Fruit fly (Drosophila melanogaster) whole organism, embryonic: ENCODE measurements around the gene IleRS-m.

Source experiments
- Adf1 ChIP-seq: fragments of 200-800 bp; sonication (Bioruptor generic); IDR thresholded peaks from 2 replicates; pipeline ENCODE4 v1.3.6; 2022; ENCODE audit warnings: missing biosample characterization, missing genetic modification characterization
- Asciz ChIP-seq: fragments of 200-800 bp; sonication (Bioruptor generic); optimal IDR thresholded peaks from 2 replicates; lab custom pipeline; 2017; ENCODE audit warnings: missing biosample characterization, mild to moderate bottlenecking, missing genetic modification characterization, missing genetic modification reagents
- Bdp1 ChIP-seq: fragments of 200-800 bp; sonication (Bioruptor generic); optimal IDR thresholded peaks from 3 replicates; lab custom pipeline; 2016; ENCODE audit warnings: missing biosample characterization, missing genetic modification characterization
- CG10147 ChIP-seq: fragments of 200-800 bp; sonication (Bioruptor generic); optimal IDR thresholded peaks from 2 replicates; lab custom pipeline; 2019; ENCODE audit warnings: missing biosample characterization, mild to moderate bottlenecking, missing genetic modification characterization, moderate library complexity
- CG11456 ChIP-seq: fragments of 200-800 bp; sonication (Bioruptor generic); IDR thresholded peaks from 3 replicates; pipeline ENCODE4 v1.3.6; 2022; ENCODE audit warnings: missing biosample characterization, missing genetic modification characterization
- CG12299 ChIP-seq: fragments of 200-800 bp; sonication (Bioruptor generic); optimal IDR thresholded peaks from 2 replicates; lab custom pipeline; 2018; ENCODE audit warnings: missing biosample characterization, mild to moderate bottlenecking, missing genetic modification characterization
- CG1233 ChIP-seq: fragments of 200-800 bp; sonication (Bioruptor generic); optimal IDR thresholded peaks from 4 replicates; lab custom pipeline; 2018; ENCODE audit warnings: missing biosample characterization, mild to moderate bottlenecking, missing genetic modification characterization
- CG13424 ChIP-seq: fragments of 200-800 bp; sonication (Bioruptor generic); optimal IDR thresholded peaks from 2 replicates; lab custom pipeline; 2019; ENCODE audit warnings: missing biosample characterization, mild to moderate bottlenecking, missing genetic modification characterization, moderate library complexity
- CG13624 ChIP-seq: fragments of 200-800 bp; sonication (Bioruptor generic); optimal IDR thresholded peaks from 2 replicates; lab custom pipeline; 2016; ENCODE audit warnings: missing biosample characterization, missing genetic modification characterization
- CG17385 ChIP-seq: fragments of 200-800 bp; sonication (Bioruptor generic); optimal IDR thresholded peaks from 3 replicates; lab custom pipeline; 2018; ENCODE audit warnings: missing biosample characterization, mild to moderate bottlenecking, missing genetic modification characterization
- CG17612 ChIP-seq: fragments of 200-800 bp; sonication (Bioruptor generic); IDR thresholded peaks from 2 replicates; pipeline ENCODE4 v1.3.6; 2022; ENCODE audit warnings: missing biosample characterization, missing genetic modification characterization
- CG1832 ChIP-seq: fragments of 200-800 bp; sonication (Bioruptor generic); optimal IDR thresholded peaks from 2 replicates; lab custom pipeline; 2017; ENCODE audit warnings: missing biosample characterization, mild to moderate bottlenecking, missing genetic modification characterization, inconsistent platforms
- CG18764 ChIP-seq: fragments of 200-800 bp; sonication (Bioruptor generic); optimal IDR thresholded peaks from 3 replicates; lab custom pipeline; 2016; ENCODE audit warnings: missing biosample characterization, missing genetic modification characterization
- CG2199 ChIP-seq: fragments of 200-800 bp; sonication (Bioruptor generic); IDR thresholded peaks from 3 replicates; pipeline ENCODE4 v1.3.6; 2022; ENCODE audit warnings: missing biosample characterization, missing genetic modification characterization
- CG31441 ChIP-seq: fragments of 200-800 bp; sonication (Bioruptor generic); IDR thresholded peaks from 2 replicates; pipeline ENCODE4 v1.3.6; 2022; ENCODE audit warnings: missing biosample characterization, missing genetic modification characterization
- CG34376 ChIP-seq: fragments of 200-800 bp; sonication (Bioruptor generic); optimal IDR thresholded peaks from 2 replicates; lab custom pipeline; 2018; ENCODE audit warnings: missing biosample characterization, mild to moderate bottlenecking, missing genetic modification characterization
- CG3995 ChIP-seq: fragments of 200-800 bp; sonication (Bioruptor generic); optimal IDR thresholded peaks from 3 replicates; lab custom pipeline; 2016; ENCODE audit warnings: missing biosample characterization, missing genetic modification characterization
- CG4360 ChIP-seq: fragments of 200-800 bp; sonication (Bioruptor generic); IDR thresholded peaks from 2 replicates; pipeline ENCODE4 v1.3.6; 2022; ENCODE audit warnings: missing biosample characterization, missing genetic modification characterization
- CG7372 ChIP-seq: fragments of 200-800 bp; sonication (Bioruptor generic); IDR thresholded peaks from 2 replicates; pipeline ENCODE4 v1.3.6; 2022; ENCODE audit warnings: missing biosample characterization, missing genetic modification characterization
- CG7963 ChIP-seq: fragments of 200-800 bp; sonication (Bioruptor generic); IDR thresholded peaks from 3 replicates; pipeline ENCODE4 v1.3.6; 2022; ENCODE audit warnings: missing biosample characterization, missing genetic modification characterization; ENCODE audit not compliant: partially characterized antibody
- CG8089 ChIP-seq: fragments of 200-800 bp; sonication (Bioruptor generic); optimal IDR thresholded peaks from 3 replicates; lab custom pipeline; 2016; ENCODE audit warnings: missing biosample characterization, missing genetic modification characterization
- CG9215 ChIP-seq: fragments of 200-800 bp; sonication (Bioruptor generic); IDR thresholded peaks from 2 replicates; pipeline ENCODE4 v1.3.6; 2022; ENCODE audit warnings: missing biosample characterization, missing genetic modification characterization
- CG9817 ChIP-seq: fragments of 200-800 bp; sonication (Bioruptor generic); optimal IDR thresholded peaks from 2 replicates; lab custom pipeline; 2018; ENCODE audit warnings: missing biosample characterization, mild to moderate bottlenecking, missing genetic modification characterization, moderate library complexity
- CTCF ChIP-seq: fragments of 200-800 bp; sonication (Bioruptor generic); optimal IDR thresholded peaks from 2 replicates; lab custom pipeline; 2017; ENCODE audit warnings: missing biosample characterization, mild to moderate bottlenecking, missing genetic modification characterization, moderate library complexity
- Hmr ChIP-seq: fragments of 200-800 bp; sonication (Bioruptor generic); optimal IDR thresholded peaks from 3 replicates; lab custom pipeline; 2017; ENCODE audit warnings: mild to moderate bottlenecking, missing biosample characterization, missing genetic modification reagents, missing genetic modification characterization
- Kr ChIP-seq: fragments of 200-800 bp; sonication (Bioruptor generic); optimal IDR thresholded peaks from 2 replicates; lab custom pipeline; 2017; ENCODE audit warnings: missing biosample characterization, mild to moderate bottlenecking, missing genetic modification characterization
- Max ChIP-seq: fragments of 200-800 bp; sonication (Bioruptor generic); optimal IDR thresholded peaks from 2 replicates; lab custom pipeline; 2016; ENCODE audit warnings: missing biosample characterization, mild to moderate bottlenecking, missing genetic modification characterization
- Pdp1 ChIP-seq, 2 experiments: fragments of 200-800 bp; sonication (Bioruptor generic); optimal IDR thresholded peaks; 3 replicates each; lab custom pipeline; 2016; ENCODE audit warnings: missing biosample characterization in 2 of 2, missing genetic modification characterization in 2 of 2, mild to moderate bottlenecking in 1 of 2, moderate library complexity in 1 of 2
- Ssrp ChIP-seq: fragments of 200-800 bp; sonication (Bioruptor generic); optimal IDR thresholded peaks from 2 replicates; lab custom pipeline; 2018; ENCODE audit warnings: missing biosample characterization, mild to moderate bottlenecking, missing genetic modification characterization, moderate library complexity
- Usf ChIP-seq: fragments of 200-800 bp; sonication (Bioruptor generic); optimal IDR thresholded peaks from 2 replicates; lab custom pipeline; 2017; ENCODE audit warnings: missing genotype, missing biosample characterization, missing genetic modification characterization
- Xbp1 ChIP-seq: fragments of 200-800 bp; sonication (Bioruptor generic); optimal IDR thresholded peaks from 3 replicates; lab custom pipeline; 2016; ENCODE audit warnings: missing biosample characterization, mild to moderate bottlenecking, missing genetic modification characterization
- ato ChIP-seq: fragments of 200-800 bp; sonication (Bioruptor generic); IDR thresholded peaks from 2 replicates; pipeline ENCODE4 v1.3.6; 2022; ENCODE audit warnings: missing biosample characterization, missing genetic modification characterization; ENCODE audit not compliant: partially characterized antibody
- bowl ChIP-seq: fragments of 200-800 bp; sonication (Bioruptor generic); IDR thresholded peaks from 2 replicates; pipeline ENCODE4 v1.3.6; 2022; ENCODE audit warnings: missing biosample characterization, missing genetic modification characterization
- croc ChIP-seq: fragments of 200-800 bp; sonication (Bioruptor generic); conservative IDR thresholded peaks from 3 replicates; pipeline ENCODE4 v1.3.6; 2022; ENCODE audit warnings: missing biosample characterization, missing genetic modification characterization
- eve ChIP-seq, 2 experiments: fragments of >200 bp; optimal IDR thresholded peaks; 2 replicates each; lab custom pipeline; 2017; ENCODE audit warnings: missing biosample characterization in 2 of 2, missing genetic modification characterization in 2 of 2
- gem ChIP-seq: fragments of 200-800 bp; sonication (Bioruptor generic); optimal IDR thresholded peaks from 2 replicates; lab custom pipeline; 2019; ENCODE audit warnings: missing biosample characterization, mild to moderate bottlenecking, missing genetic modification characterization, moderate library complexity
- gro ChIP-seq: fragments of 200-800 bp; sonication (Bioruptor generic); optimal IDR thresholded peaks from 2 replicates; lab custom pipeline; 2016; ENCODE audit warnings: missing biosample characterization, missing genetic modification characterization
- gsb-n ChIP-seq: fragments of 200-800 bp; sonication (Bioruptor generic); optimal IDR thresholded peaks from 3 replicates; lab custom pipeline; 2018; ENCODE audit warnings: missing biosample characterization, mild to moderate bottlenecking, missing genetic modification characterization
- hb ChIP-seq: fragments of 200-800 bp; sonication (Bioruptor generic); IDR thresholded peaks from 3 replicates; pipeline ENCODE4 v1.3.6; 2022; ENCODE audit warnings: missing biosample characterization, missing genetic modification characterization; ENCODE audit not compliant: partially characterized antibody
- inv ChIP-seq: fragments of 200-800 bp; sonication (Bioruptor generic); IDR thresholded peaks from 2 replicates; pipeline ENCODE4 v1.3.6; 2022; ENCODE audit warnings: missing biosample characterization, missing genetic modification characterization; ENCODE audit not compliant: partially characterized antibody
- kni ChIP-seq: fragments of 200-800 bp; sonication (Bioruptor generic); optimal IDR thresholded peaks from 3 replicates; lab custom pipeline; 2017; ENCODE audit warnings: mild to moderate bottlenecking, missing biosample characterization, missing genetic modification reagents, missing genetic modification characterization
- lab ChIP-seq: fragments of 200-800 bp; sonication (Bioruptor generic); optimal IDR thresholded peaks from 3 replicates; lab custom pipeline; 2017; ENCODE audit warnings: missing biosample characterization, missing genetic modification characterization, mild to moderate bottlenecking, moderate library complexity, missing genetic modification reagents
- odd ChIP-seq: fragments of 200-800 bp; sonication (Bioruptor generic); optimal IDR thresholded peaks from 2 replicates; lab custom pipeline; 2017; ENCODE audit warnings: missing biosample characterization, mild to moderate bottlenecking, missing genetic modification characterization
- pb ChIP-seq: fragments of 200-800 bp; sonication (Bioruptor generic); optimal IDR thresholded peaks from 3 replicates; lab custom pipeline; 2016; ENCODE audit warnings: missing biosample characterization, missing genetic modification characterization
- pros ChIP-seq: fragments of 200-800 bp; sonication (Bioruptor generic); optimal IDR thresholded peaks from 3 replicates; lab custom pipeline; 2019; ENCODE audit warnings: missing biosample characterization, mild to moderate bottlenecking, missing genetic modification characterization, moderate library complexity
- sens ChIP-seq: fragments of 200-800 bp; sonication (Bioruptor generic); peaks from one replicate; lab custom pipeline; 2016; ENCODE audit warnings: missing biosample characterization, missing genetic modification characterization
- sr ChIP-seq: fragments of 200-800 bp; sonication (Bioruptor generic); IDR thresholded peaks from 3 replicates; pipeline ENCODE4 v1.3.6; 2022; ENCODE audit warnings: missing biosample characterization, missing genetic modification characterization
- tap ChIP-seq: fragments of 200-800 bp; optimal IDR thresholded peaks from 3 replicates; lab custom pipeline; 2019; ENCODE audit warnings: missing biosample characterization, mild to moderate bottlenecking, missing genetic modification characterization, moderate library complexity
- tx ChIP-seq: fragments of 200-800 bp; sonication (Bioruptor generic); optimal IDR thresholded peaks from 2 replicates; lab custom pipeline; 2016; ENCODE audit warnings: missing biosample characterization, missing genetic modification characterization
- vvl ChIP-seq: fragments of 200-800 bp; sonication (Bioruptor generic); IDR thresholded peaks from 2 replicates; pipeline ENCODE4 v1.3.6; 2022; ENCODE audit warnings: missing biosample characterization, missing genetic modification characterization
- z ChIP-seq: fragments of 200-800 bp; sonication (Bioruptor generic); IDR thresholded peaks from 3 replicates; pipeline ENCODE4 v1.3.6; 2022; ENCODE audit warnings: missing biosample characterization, missing genetic modification characterization

The IleRS-m gene

DNA sequence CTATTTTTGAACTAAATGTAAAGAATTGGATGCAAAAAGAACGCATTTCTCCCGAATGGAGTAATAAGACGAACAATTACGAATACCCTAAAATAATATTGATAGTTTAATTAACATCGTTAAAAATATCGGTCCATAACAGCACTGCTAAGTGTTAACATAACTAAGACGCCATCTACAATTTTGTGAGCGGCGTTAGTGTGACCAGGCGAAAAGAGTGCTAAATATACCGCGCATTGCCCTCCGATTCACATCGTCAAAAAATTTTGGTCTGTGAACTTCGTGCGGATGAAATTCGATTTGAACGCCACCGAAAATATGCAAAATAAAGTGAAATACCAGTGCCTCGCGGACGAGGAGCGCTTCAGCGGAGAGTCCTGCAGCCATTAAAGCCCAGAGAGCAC lies 48.4 kb upstream of the IleRS-m start, which contains the start of gene Mbs (continued):
- no peak for TF ChIP-seq CG13624
- no peak for TF ChIP-seq gem (tag; lab: Kevin White, UChicago)
- peak; percentile 36 for TF ChIP-seq gsb-n (tag; lab: Kevin White, UChicago)
- TF ChIP-seq lab (GFP tag; lab: Kevin White, UChicago) = peak; percentile 39
- TF ChIP-seq CG7963 (GFP tag; lab: Robert Waterston, UW) = peak; percentile 22; the same call in 1 of the 3 replicates
- no peak for TF ChIP-seq CG17612
- TF ChIP-seq CG7372 (GFP tag; lab: Robert Waterston, UW) = no peak
- TF ChIP-seq Max = no peak
- peak; percentile 55 for TF ChIP-seq CG1233 (GFP tag; lab: Kevin White, UChicago)
- no peak for TF ChIP-seq pros (GFP tag; lab: Kevin White, UChicago)
- peak; percentile 47 for TF ChIP-seq vvl (GFP tag; lab: Robert Waterston, UW)
- no peak for TF ChIP-seq CG18764 (GFP tag; lab: Kevin White, UChicago)
- TF ChIP-seq CG2199 (GFP tag; lab: Robert Waterston, UW) = no peak
- TF ChIP-seq CG34376 (GFP tag; lab: Kevin White, UChicago) = peak; percentile 50
- no peak for TF ChIP-seq CG3995 (GFP tag; lab: Kevin White, UChicago)
- TF ChIP-seq odd (GFP tag; lab: Kevin White, UChicago) = no peak
- TF ChIP-seq pb (GFP tag; lab: Kevin White, UChicago) = no peak
- TF ChIP-seq CG12299 (tag; lab: Kevin White, UChicago) = no peak
- peak; percentile 96 for TF ChIP-seq CTCF (GFP tag; lab: Kevin White, UChicago)
- peak; percentile 24; the same call in 1 of the 2 replicates for TF ChIP-seq inv
- TF ChIP-seq z (GFP tag; lab: Robert Waterston, UW) = no peak
- TF ChIP-seq CG31441 (GFP tag; lab: Robert Waterston, UW) = no peak; the same call in 1 of the 2 replicates
- no peak for TF ChIP-seq Ssrp (tag; lab: Kevin White, UChicago)
- no peak for TF ChIP-seq Usf (GFP tag; lab: Kevin White, UChicago)
- TF ChIP-seq croc (GFP tag; lab: Robert Waterston, UW) = no peak
- no peak for TF ChIP-seq CG4360
- TF ChIP-seq Hmr (GFP tag; lab: Kevin White, UChicago) = peak; percentile 63
- no peak for TF ChIP-seq Pdp1 (GFP tag; optimal IDR thresholded peaks at IDR 0.05; lab: Kevin White, UChicago)
- TF ChIP-seq CG8089 (GFP tag; lab: Kevin White, UChicago) = no peak
- peak in 1 of 2 experiments; percentile 39 for TF ChIP-seq eve (GFP tag; optimal IDR thresholded peaks at IDR 0.05; lab: Kevin White, UChicago)
- TF ChIP-seq ato (GFP tag; lab: Robert Waterston, UW) = 0 out of 2 replicates have a peak, but pooled peaks have one; percentile 23
- TF ChIP-seq sr (GFP tag; lab: Robert Waterston, UW) = no peak
- TF ChIP-seq Asciz (GFP tag; lab: Kevin White, UChicago) = peak; percentile 18
- TF ChIP-seq CG9817 (tag; lab: Kevin White, UChicago) = peak; percentile 11
- TF ChIP-seq CG13424 (tag; lab: Kevin White, UChicago) = no peak
- peak; percentile 24 for TF ChIP-seq tap (tag; lab: Kevin White, UChicago)
- no peak for TF ChIP-seq Xbp1 (GFP tag; lab: Kevin White, UChicago)
- TF ChIP-seq tx (GFP tag; lab: Kevin White, UChicago) = no peak
- peak; percentile 80 for TF ChIP-seq sens (GFP tag; lab: Kevin White, UChicago)
- TF ChIP-seq Kr (GFP tag; lab: Kevin White, UChicago) = no peak
- peak; percentile 52; the same call in 1 of the 3 replicates for TF ChIP-seq CG11456 (GFP tag; lab: Robert Waterston, UW)
- no peak for TF ChIP-seq CG17385 (GFP tag; lab: Kevin White, UChicago)
- no peak for TF ChIP-seq Adf1 (GFP tag; lab: Robert Waterston, UW)
- TF ChIP-seq bowl (GFP tag; lab: Robert Waterston, UW) = no peak
- peak; percentile 9 for TF ChIP-seq CG10147 (GFP tag; lab: Kevin White, UChicago)
- TF ChIP-seq gro (GFP tag; lab: Kevin White, UChicago) = peak; percentile 16
- peak; percentile 51; the same call in 2 of the 3 replicates for TF ChIP-seq hb
- TF ChIP-seq CG9215 = peak; percentile 66
- no peak for TF ChIP-seq kni (GFP tag; lab: Kevin White, UChicago)
- no peak for TF ChIP-seq CG1832 (GFP tag; lab: Kevin White, UChicago)
- TF ChIP-seq Bdp1 (GFP tag; lab: Kevin White, UChicago) = no peak
